Worm (Caenorhabditis elegans) whole organism, midembryonic: ENCODE data around the gene trxr-2.

Experiments
- T22C8.4 ChIP-seq: fragments of 200-800 bp; sonication (Bioruptor generic); IDR thresholded peaks from 2 replicates; pipeline ENCODE4 v1.3.6; 2022; ENCODE audit warnings: missing genetic modification characterization, missing compliant biosample characterization
- cog-1 ChIP-seq: sonication (generic microtip); optimal IDR thresholded peaks from 2 replicates; lab custom pipeline; 2016; ENCODE audit warnings: missing genetic modification characterization, missing compliant biosample characterization
- flt-1 ChIP-seq: fragments of 200-800 bp; sonication (Bioruptor generic); IDR thresholded peaks from 2 replicates; pipeline ENCODE4 v1.3.6; 2022; ENCODE audit warnings: missing genetic modification characterization, missing compliant biosample characterization
- klf-2 ChIP-seq: fragments of 200-800 bp; sonication (Bioruptor generic); conservative IDR thresholded peaks from 2 replicates; pipeline ENCODE4 v1.3.6; 2022; ENCODE audit warnings: missing genetic modification reagents, missing genetic modification characterization, missing compliant biosample characterization
- med-1 ChIP-seq: sonication (generic microtip); optimal IDR thresholded peaks from 2 replicates; lab custom pipeline; 2017; ENCODE audit warnings: missing genetic modification characterization, mild to moderate bottlenecking, missing compliant biosample characterization, antibody characterized with exemption, missing genetic modification reagents; ENCODE audit not compliant: insufficient read depth
- ref-1 ChIP-seq: fragments of 200-800 bp; sonication (Bioruptor generic); conservative IDR thresholded peaks from 2 replicates; pipeline ENCODE4 v1.3.6; 2022; ENCODE audit warnings: missing genetic modification reagents, missing genetic modification characterization, missing compliant biosample characterization
- tab-1 ChIP-seq: fragments of 200-800 bp; sonication (Bioruptor generic); IDR thresholded peaks from 2 replicates; pipeline ENCODE4 v1.3.6; 2022; ENCODE audit warnings: missing genetic modification characterization, missing compliant biosample characterization
- ztf-23 ChIP-seq: fragments of 200-800 bp; sonication (Bioruptor generic); IDR thresholded peaks from 2 replicates; pipeline ENCODE4 v1.3.6; 2022; ENCODE audit warnings: missing genetic modification reagents, missing genetic modification characterization, missing compliant biosample characterization
- ztf-29 ChIP-seq: fragments of 200-800 bp; sonication (Bioruptor generic); IDR thresholded peaks from 2 replicates; pipeline ENCODE4 v1.3.6; 2022; ENCODE audit warnings: missing genetic modification reagents, missing genetic modification characterization, missing compliant biosample characterization

- TF ChIP-seq flt-1 = no peak
- TF ChIP-seq ztf-29 = no peak
- TF ChIP-seq klf-2 (GFP tag; lab: Robert Waterston, UW) = no peak
- no peak for TF ChIP-seq tab-1 (GFP tag; lab: Robert Waterston, UW)
- TF ChIP-seq ztf-23 = no peak
- no peak for TF ChIP-seq T22C8.4 (GFP tag; lab: Robert Waterston, UW)
- TF ChIP-seq ref-1 (GFP tag; lab: Robert Waterston, UW) = no peak
- no peak for TF ChIP-seq cog-1 (tag; lab: Kevin White, UChicago)
- no peak for TF ChIP-seq med-1 (GFP tag; lab: Kevin White, UChicago)
Measured at ce11 chrIII:8929723-8930122, 16.2 kb downstream of the trxr-2 start, which contains the start of gene arrd-15.
